Fruit fly (Drosophila melanogaster) whole organism, embryonic: Measurements from ENCODE around the gene CG4459.

Experiments
- Bdp1 ChIP-seq: fragments of 200-800 bp; sonication (Bioruptor generic); optimal IDR thresholded peaks from 3 replicates; lab custom pipeline; 2016; ENCODE audit warnings: missing biosample characterization, missing genetic modification characterization
- CG10274 ChIP-seq: fragments of 200-800 bp; sonication (Bioruptor generic); optimal IDR thresholded peaks from 3 replicates; lab custom pipeline; 2017; ENCODE audit warnings: missing biosample characterization, mild to moderate bottlenecking, missing genetic modification characterization
- CG11085 ChIP-seq: fragments of 200-800 bp; sonication (Bioruptor generic); IDR thresholded peaks from 2 replicates; pipeline ENCODE4 v1.3.6; 2022; ENCODE audit warnings: missing biosample characterization, missing genetic modification characterization
- CG11247 ChIP-seq: fragments of 200-800 bp; sonication (Bioruptor generic); IDR thresholded peaks from 2 replicates; pipeline ENCODE4 v1.3.6; 2022; ENCODE audit warnings: missing biosample characterization, missing genetic modification characterization
- CG11504 ChIP-seq: fragments of 200-800 bp; sonication (Bioruptor generic); optimal IDR thresholded peaks from 3 replicates; lab custom pipeline; 2019; ENCODE audit warnings: missing biosample characterization, mild to moderate bottlenecking, missing genetic modification characterization, moderate library complexity
- CG12659 ChIP-seq: fragments of 200-800 bp; sonication (Bioruptor generic); optimal IDR thresholded peaks from 3 replicates; lab custom pipeline; 2017; ENCODE audit warnings: mild to moderate bottlenecking, missing biosample characterization, missing genetic modification reagents, missing genetic modification characterization
- CG1647 ChIP-seq: fragments of 200-800 bp; sonication (Bioruptor generic); optimal IDR thresholded peaks from 3 replicates; lab custom pipeline; 2016; ENCODE audit warnings: missing biosample characterization, missing genetic modification characterization
- CG17186 ChIP-seq: fragments of 200-800 bp; sonication (Bioruptor generic); optimal IDR thresholded peaks from 3 replicates; lab custom pipeline; 2017; ENCODE audit warnings: missing biosample characterization, missing genetic modification reagents, missing genetic modification characterization
- CG2678 ChIP-seq: fragments of 200-800 bp; sonication (Bioruptor generic); optimal IDR thresholded peaks from 3 replicates; lab custom pipeline; 2019; ENCODE audit warnings: missing biosample characterization, mild to moderate bottlenecking, missing genetic modification characterization, moderate library complexity
- CG2875 ChIP-seq: fragments of 200-800 bp; sonication (Bioruptor generic); optimal IDR thresholded peaks from 2 replicates; lab custom pipeline; 2017; ENCODE audit warnings: missing biosample characterization, mild to moderate bottlenecking, missing genetic modification characterization, missing genetic modification reagents
- CG3281 ChIP-seq: fragments of 200-800 bp; sonication (Bioruptor generic); optimal IDR thresholded peaks from 3 replicates; lab custom pipeline; 2017; ENCODE audit warnings: missing biosample characterization, mild to moderate bottlenecking, missing genetic modification characterization
- CG3838 ChIP-seq: fragments of 200-800 bp; sonication (Bioruptor generic); optimal IDR thresholded peaks from 3 replicates; lab custom pipeline; 2016; ENCODE audit warnings: missing biosample characterization, missing genetic modification characterization
- CG4328 ChIP-seq: fragments of 200-800 bp; sonication (Bioruptor generic); optimal IDR thresholded peaks from 3 replicates; lab custom pipeline; 2017; ENCODE audit warnings: missing biosample characterization, missing genetic modification reagents, missing genetic modification characterization
- CG6854 ChIP-seq: fragments of 200-800 bp; sonication (Bioruptor generic); optimal IDR thresholded peaks from 3 replicates; lab custom pipeline; 2017; ENCODE audit warnings: missing biosample characterization, mild to moderate bottlenecking, missing genetic modification characterization
- CG8388 ChIP-seq: fragments of 200-800 bp; sonication (Bioruptor generic); optimal IDR thresholded peaks from 2 replicates; lab custom pipeline; 2019; ENCODE audit warnings: missing biosample characterization, mild to moderate bottlenecking, missing genetic modification characterization, moderate library complexity
- CG8944 ChIP-seq: fragments of 200-800 bp; sonication (Bioruptor generic); optimal IDR thresholded peaks from 3 replicates; lab custom pipeline; 2016; ENCODE audit warnings: missing biosample characterization, missing genetic modification characterization
- CG9437 ChIP-seq: fragments of 200-800 bp; sonication (Bioruptor generic); optimal IDR thresholded peaks from 2 replicates; lab custom pipeline; 2018; ENCODE audit warnings: missing biosample characterization, mild to moderate bottlenecking, missing genetic modification characterization
- CkIIα-i1 ChIP-seq: fragments of 200-800 bp; sonication (Bioruptor generic); IDR thresholded peaks from 2 replicates; pipeline ENCODE4 v1.3.6; 2022; ENCODE audit warnings: missing biosample characterization, missing genetic modification characterization
- Dip2 ChIP-seq: fragments of 200-800 bp; sonication (Bioruptor generic); IDR thresholded peaks from 2 replicates; pipeline ENCODE4 v1.3.6; 2022; ENCODE audit warnings: missing biosample characterization, missing genetic modification characterization
- Dll ChIP-seq: fragments of 200-800 bp; sonication (Bioruptor generic); IDR thresholded peaks from 4 replicates; pipeline ENCODE4 v1.3.6; 2022; ENCODE audit warnings: missing biosample characterization, missing genetic modification characterization; ENCODE audit not compliant: partially characterized antibody
- Dp ChIP-seq: fragments of 200-800 bp; sonication (Bioruptor generic); optimal IDR thresholded peaks from 2 replicates; lab custom pipeline; 2018; ENCODE audit warnings: missing biosample characterization, mild to moderate bottlenecking, missing genetic modification characterization, moderate library complexity
- Ets97D ChIP-seq: fragments of 200-800 bp; sonication (Bioruptor generic); optimal IDR thresholded peaks from 3 replicates; lab custom pipeline; 2016; ENCODE audit warnings: missing biosample characterization, missing genetic modification characterization
- Gug ChIP-seq: fragments of 200-800 bp; sonication (Bioruptor generic); IDR thresholded peaks from 4 replicates; pipeline ENCODE4 v1.3.6; 2022; ENCODE audit warnings: missing biosample characterization, missing genetic modification characterization
- Hmr ChIP-seq: fragments of 200-800 bp; sonication (Bioruptor generic); optimal IDR thresholded peaks from 3 replicates; lab custom pipeline; 2017; ENCODE audit warnings: mild to moderate bottlenecking, missing biosample characterization, missing genetic modification reagents, missing genetic modification characterization
- Lpt ChIP-seq: fragments of >200 bp; optimal IDR thresholded peaks from 2 replicates; lab custom pipeline; 2018; ENCODE audit warnings: missing biosample characterization, missing genetic modification characterization
- Mad ChIP-seq: fragments of 200-800 bp; sonication (Bioruptor generic); optimal IDR thresholded peaks from 2 replicates; lab custom pipeline; 2016; ENCODE audit warnings: missing biosample characterization, missing genetic modification characterization
- NK7.1 ChIP-seq: fragments of 200-800 bp; sonication (Bioruptor generic); optimal IDR thresholded peaks from 3 replicates; lab custom pipeline; 2016; ENCODE audit warnings: missing biosample characterization, missing genetic modification characterization
- Ptx1 ChIP-seq: fragments of 200-800 bp; sonication (Bioruptor generic); IDR thresholded peaks from 2 replicates; pipeline ENCODE4 v1.3.6; 2022; ENCODE audit warnings: missing biosample characterization, missing genetic modification characterization
- Side ChIP-seq: fragments of 200-800 bp; sonication (Bioruptor generic); optimal IDR thresholded peaks from 2 replicates; lab custom pipeline; 2016; ENCODE audit warnings: missing biosample characterization, missing genetic modification characterization
- YL-1 ChIP-seq: fragments of 200-800 bp; sonication (Bioruptor generic); optimal IDR thresholded peaks from 3 replicates; lab custom pipeline; 2017; ENCODE audit warnings: missing biosample characterization, mild to moderate bottlenecking, missing genetic modification characterization
- aop ChIP-seq: fragments of 200-800 bp; sonication (Bioruptor generic); IDR thresholded peaks from 2 replicates; pipeline ENCODE4 v1.3.6; 2022; ENCODE audit warnings: missing biosample characterization, missing genetic modification characterization
- esg ChIP-seq: fragments of 200-800 bp; sonication (Bioruptor generic); conservative IDR thresholded peaks from 2 replicates; pipeline ENCODE4 v1.3.6; 2022; ENCODE audit warnings: missing biosample characterization, missing genetic modification characterization
- fd64A ChIP-seq: fragments of 200-800 bp; sonication (Bioruptor generic); optimal IDR thresholded peaks from 3 replicates; lab custom pipeline; 2018; ENCODE audit warnings: missing biosample characterization, mild to moderate bottlenecking, missing genetic modification characterization
- fu2 ChIP-seq: fragments of 200-800 bp; sonication (Bioruptor generic); optimal IDR thresholded peaks from 2 replicates; lab custom pipeline; 2016; ENCODE audit warnings: missing biosample characterization, missing genetic modification characterization
- gce ChIP-seq: fragments of 200-800 bp; sonication (Bioruptor generic); IDR thresholded peaks from 3 replicates; pipeline ENCODE4 v1.3.6; 2022; ENCODE audit warnings: missing biosample characterization, missing genetic modification characterization
- grn ChIP-seq: fragments of 200-800 bp; sonication (Bioruptor generic); optimal IDR thresholded peaks from 3 replicates; lab custom pipeline; 2017; ENCODE audit warnings: missing biosample characterization, missing genetic modification characterization
- ind ChIP-seq: fragments of 200-800 bp; sonication (Bioruptor generic); optimal IDR thresholded peaks from 3 replicates; lab custom pipeline; 2016; ENCODE audit warnings: missing biosample characterization, missing genetic modification characterization
- kay ChIP-seq: fragments of 200-800 bp; sonication (Bioruptor generic); optimal IDR thresholded peaks from 2 replicates; lab custom pipeline; 2016; ENCODE audit warnings: missing biosample characterization, missing genetic modification characterization
- maf-S ChIP-seq: fragments of 200-800 bp; sonication (Bioruptor generic); optimal IDR thresholded peaks from 2 replicates; lab custom pipeline; 2016; ENCODE audit warnings: missing biosample characterization, missing genetic modification characterization
- mam ChIP-seq: fragments of 200-800 bp; sonication (Bioruptor generic); optimal IDR thresholded peaks from 3 replicates; lab custom pipeline; 2016; ENCODE audit warnings: missing biosample characterization, missing genetic modification characterization
- pb ChIP-seq: fragments of 200-800 bp; sonication (Bioruptor generic); optimal IDR thresholded peaks from 3 replicates; lab custom pipeline; 2016; ENCODE audit warnings: missing biosample characterization, missing genetic modification characterization
- pum ChIP-seq: fragments of 200-800 bp; sonication (Bioruptor generic); optimal IDR thresholded peaks from 2 replicates; lab custom pipeline; 2016; ENCODE audit warnings: missing biosample characterization, missing genetic modification characterization
- sc ChIP-seq, 3 experiments: fragments of >200 bp in 2 of 3; fragments of 200-800 bp in 1 of 3; sonication (Bioruptor generic) in 1 of 3; optimal IDR thresholded peaks; 2 replicates in 2 of 3; 3 replicates in 1 of 3; lab custom pipeline; 2017; ENCODE audit warnings: mild to moderate bottlenecking in 1 of 3, missing biosample characterization in 1 of 3, missing genetic modification characterization in 1 of 3, missing genetic modification reagents in 1 of 3
- slp2 ChIP-seq: fragments of 200-800 bp; sonication (Bioruptor generic); optimal IDR thresholded peaks from 2 replicates; lab custom pipeline; 2016; ENCODE audit warnings: missing biosample characterization, missing genetic modification characterization
- sna ChIP-seq: fragments of 200-800 bp; sonication (Bioruptor generic); IDR thresholded peaks from 2 replicates; pipeline ENCODE4 v1.3.6; 2022; ENCODE audit warnings: missing biosample characterization, missing genetic modification characterization; ENCODE audit not compliant: partially characterized antibody
- ssp ChIP-seq: fragments of 200-800 bp; sonication (Bioruptor generic); IDR thresholded peaks from 2 replicates; pipeline ENCODE4 v1.3.6; 2022; ENCODE audit warnings: missing biosample characterization, missing genetic modification characterization
- stwl ChIP-seq: fragments of 200-800 bp; sonication (Bioruptor generic); optimal IDR thresholded peaks from 3 replicates; lab custom pipeline; 2018; ENCODE audit warnings: missing biosample characterization, mild to moderate bottlenecking, missing genetic modification characterization, moderate library complexity
- tio ChIP-seq: fragments of 200-800 bp; sonication (Bioruptor generic); optimal IDR thresholded peaks from 2 replicates; lab custom pipeline; 2017; ENCODE audit warnings: missing biosample characterization, missing genetic modification characterization, inconsistent platforms
- usp ChIP-seq: fragments of >200 bp; optimal IDR thresholded peaks from 2 replicates; lab custom pipeline; 2017; ENCODE audit warnings: missing biosample characterization, missing genetic modification characterization
- zen2 ChIP-seq: fragments of 200-800 bp; sonication (Bioruptor generic); IDR thresholded peaks from 3 replicates; pipeline ENCODE4 v1.3.6; 2022; ENCODE audit warnings: missing biosample characterization, missing genetic modification characterization; ENCODE audit not compliant: partially characterized antibody

Gene CG4459

dm6 chr3R:19905932-19906439, 22.5 kb downstream of the CG4459 start (continued):
- TF ChIP-seq CG11504 (tag; lab: Kevin White, UChicago), result peak; percentile 76
- TF ChIP-seq fu2, result peak; percentile 83
- TF ChIP-seq YL-1 (GFP tag; lab: Kevin White, UChicago), result peak; percentile 39
- no peak for TF ChIP-seq Dip2 (GFP tag; lab: Robert Waterston, UW)
- TF ChIP-seq fd64A (GFP tag; lab: Kevin White, UChicago), result peak; percentile 49
- peak; percentile 79 for TF ChIP-seq CG3281
- TF ChIP-seq CG17186 (GFP tag; lab: Kevin White, UChicago), result peak; percentile 49
- peak; percentile 69; the same call in 1 of the 3 replicates for TF ChIP-seq gce (GFP tag; lab: Robert Waterston, UW)
- TF ChIP-seq ssp, result peak; percentile 52
- TF ChIP-seq CG6854, result peak; percentile 51
- peak; percentile 50 for TF ChIP-seq CG2875 (GFP tag; lab: Kevin White, UChicago)
- peak; percentile 85 for TF ChIP-seq ind
- peak; percentile 63 for TF ChIP-seq NK7.1 (GFP tag; lab: Kevin White, UChicago)
- no peak for TF ChIP-seq Ets97D (GFP tag; lab: Kevin White, UChicago)
- TF ChIP-seq CG11247 (GFP tag; lab: Robert Waterston, UW), result peak; percentile 75
- TF ChIP-seq CG4328, result peak; percentile 12
- peak; percentile 70 for TF ChIP-seq Mad (GFP tag; lab: Kevin White, UChicago)
- peak; percentile 83 for TF ChIP-seq CG2678
- no peak for TF ChIP-seq stwl
- TF ChIP-seq Dp (GFP tag; lab: Kevin White, UChicago), result no peak
- TF ChIP-seq Hmr, result peak; percentile 82
- peak; percentile 80 for TF ChIP-seq CG12659 (GFP tag; lab: Kevin White, UChicago)
- TF ChIP-seq sc (optimal IDR thresholded peaks at IDR 0.05; lab: Kevin White, UChicago), result no peak
- peak; percentile 48 for TF ChIP-seq sc (GFP tag; optimal IDR thresholded peaks at IDR 0.05; lab: Kevin White, UChicago)
- no peak for TF ChIP-seq pum
- no peak for TF ChIP-seq usp
- TF ChIP-seq grn (GFP tag; lab: Kevin White, UChicago), result no peak
- TF ChIP-seq mam (GFP tag; lab: Kevin White, UChicago), result peak; percentile 83
- no peak for TF ChIP-seq aop (GFP tag; lab: Robert Waterston, UW)
- TF ChIP-seq CG11085 (GFP tag; lab: Robert Waterston, UW), result no peak
- no peak for TF ChIP-seq CG9437
- TF ChIP-seq tio, result peak; percentile 61
- no peak for TF ChIP-seq Lpt (GFP tag; lab: Kevin White, UChicago)
- peak; percentile 77 for TF ChIP-seq esg
- no peak for TF ChIP-seq zen2 (GFP tag; lab: Robert Waterston, UW)
- TF ChIP-seq CG1647 (GFP tag; lab: Kevin White, UChicago), result peak; percentile 75
- peak; percentile 89 for TF ChIP-seq Gug (GFP tag; lab: Robert Waterston, UW)
- peak; percentile 65 for TF ChIP-seq CG10274 (GFP tag; lab: Kevin White, UChicago)
- TF ChIP-seq slp2 (GFP tag; lab: Kevin White, UChicago), result peak; percentile 48
- peak; percentile 11; the same call in 1 of the 4 replicates for TF ChIP-seq Dll (GFP tag; lab: Robert Waterston, UW)
- TF ChIP-seq kay (GFP tag; lab: Kevin White, UChicago), result peak; percentile 40
- TF ChIP-seq Ptx1, result peak; percentile 90
- no peak for TF ChIP-seq CG3838 (GFP tag; lab: Kevin White, UChicago)
- peak; percentile 48 for TF ChIP-seq maf-S (GFP tag; lab: Kevin White, UChicago)
- peak; percentile 73 for TF ChIP-seq CG8944 (GFP tag; lab: Kevin White, UChicago)
- peak; percentile 61 for TF ChIP-seq CG8388 (GFP tag; lab: Kevin White, UChicago)
- TF ChIP-seq pb (GFP tag; lab: Kevin White, UChicago), result peak; percentile 63
- no peak for TF ChIP-seq sna (GFP tag; lab: Robert Waterston, UW)
- TF ChIP-seq Side (GFP tag; lab: Kevin White, UChicago), result peak; percentile 77
- TF ChIP-seq CkIIα-i1 (GFP tag; lab: Robert Waterston, UW), result no peak
- TF ChIP-seq Bdp1 (GFP tag; lab: Kevin White, UChicago), result peak; percentile 61
